Fruit fly (Drosophila melanogaster) whole organism, adult: ENCODE results near the gene CG14961.

Experiments used
- CG11617 ChIP-seq: fragments of 200-800 bp; sonication (Bioruptor generic); optimal IDR thresholded peaks from 2 replicates; lab custom pipeline; 2017; ENCODE audit warnings: mild to moderate bottlenecking, missing biosample characterization, missing genetic modification reagents, missing genetic modification characterization
- CG12768 ChIP-seq: fragments of 200-800 bp; sonication (Bioruptor generic); optimal IDR thresholded peaks from 2 replicates; lab custom pipeline; 2017; ENCODE audit warnings: missing biosample characterization, missing genetic modification characterization, mild to moderate bottlenecking, moderate library complexity, missing genetic modification reagents
- CG1620 ChIP-seq: fragments of 200-800 bp; sonication (Bioruptor generic); optimal IDR thresholded peaks from 2 replicates; lab custom pipeline; 2016; ENCODE audit warnings: missing biosample characterization, missing genetic modification characterization
- CG33017 ChIP-seq: fragments of 200-800 bp; sonication (Bioruptor generic); optimal IDR thresholded peaks from 2 replicates; lab custom pipeline; 2018; ENCODE audit warnings: missing biosample characterization, mild to moderate bottlenecking, missing genetic modification characterization, moderate library complexity
- CG5204 ChIP-seq: fragments of 200-800 bp; sonication (Bioruptor generic); optimal IDR thresholded peaks from 2 replicates; lab custom pipeline; 2016; ENCODE audit warnings: missing biosample characterization, missing genetic modification characterization
- Clk ChIP-seq: fragments of 200-800 bp; sonication (Bioruptor generic); optimal IDR thresholded peaks from 2 replicates; lab custom pipeline; 2017; ENCODE audit warnings: missing biosample characterization, missing genetic modification characterization
- bab1 ChIP-seq: fragments of 200-800 bp; sonication (Bioruptor generic); optimal IDR thresholded peaks from 3 replicates; lab custom pipeline; 2019; ENCODE audit warnings: missing biosample characterization, mild to moderate bottlenecking, missing genetic modification characterization, moderate library complexity
- cnc ChIP-seq, 2 experiments: fragments of >200 bp; optimal IDR thresholded peaks; 2 replicates each; lab custom pipeline; 2017
- pad ChIP-seq: fragments of 200-800 bp; sonication (Bioruptor generic); optimal IDR thresholded peaks from 3 replicates; lab custom pipeline; 2017; ENCODE audit warnings: missing biosample characterization, missing genetic modification characterization, mild to moderate bottlenecking, moderate library complexity, missing genetic modification reagents
- toe ChIP-seq: fragments of 200-800 bp; sonication (Bioruptor generic); optimal IDR thresholded peaks from 2 replicates; lab custom pipeline; 2016; ENCODE audit warnings: missing biosample characterization, missing genetic modification characterization

DNA sequence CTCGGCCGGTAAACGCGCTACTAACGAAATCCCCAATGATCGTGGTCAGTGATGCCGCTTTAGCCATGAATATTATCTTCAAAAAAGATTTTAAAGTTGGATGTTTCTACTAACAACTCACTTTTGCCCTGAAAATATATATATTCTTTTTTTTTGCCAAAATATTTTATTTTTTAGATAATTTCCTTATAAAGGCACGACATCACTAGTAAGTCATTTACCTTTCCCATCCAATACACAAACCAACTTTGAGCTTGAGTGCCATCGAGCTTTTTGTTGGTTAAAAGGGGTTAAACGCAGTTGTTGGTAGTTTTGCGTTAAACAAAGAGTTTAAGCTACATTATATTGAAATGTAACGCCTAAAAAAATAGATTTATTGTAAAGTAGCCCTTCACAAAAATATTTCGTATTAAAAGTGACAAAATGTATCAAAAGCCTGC is 26.8 kb upstream of the CG14961 start, which contains the start of gene CG14968:
- peak; percentile 85 for TF ChIP-seq CG5204 (GFP tag; lab: Kevin White, UChicago)
- no peak for TF ChIP-seq cnc (optimal IDR thresholded peaks at IDR 0.05; lab: Kevin White, UChicago)
- TF ChIP-seq toe (GFP tag; lab: Kevin White, UChicago) = peak; percentile 81
- TF ChIP-seq bab1 (GFP tag; lab: Kevin White, UChicago) = peak; percentile 96
- TF ChIP-seq CG33017 (tag; lab: Kevin White, UChicago) = peak; percentile 93
- peak; percentile 86 for TF ChIP-seq Clk (GFP tag; lab: Kevin White, UChicago)
- peak; percentile 92 for TF ChIP-seq CG12768 (GFP tag; lab: Kevin White, UChicago)
- TF ChIP-seq CG1620 (GFP tag; lab: Kevin White, UChicago) = peak; percentile 80
- TF ChIP-seq pad (GFP tag; lab: Kevin White, UChicago) = peak; percentile 70
- TF ChIP-seq CG11617 = peak; percentile 89
